Worm (Caenorhabditis elegans) whole organism, L4 larva: ENCODE results near the gene W01C8.1.

Experiments used
- ama-1 ChIP-seq: fragments of 150-350 bp; optimal IDR thresholded peaks from 2 replicates; lab custom pipeline; 2014; ENCODE audit warnings: inconsistent platforms, mixed read lengths
- ces-1 ChIP-seq: fragments of 150-350 bp; sonication (generic microtip); optimal IDR thresholded peaks from 4 replicates; lab custom pipeline; 2014; ENCODE audit warnings: missing biosample characterization, missing genetic modification reagents, missing genetic modification characterization
- dve-1 ChIP-seq: sonication (generic microtip); optimal IDR thresholded peaks from 2 replicates; lab custom pipeline; 2017; ENCODE audit warnings: antibody characterized with exemption, mild to moderate bottlenecking, missing genetic modification characterization, missing compliant biosample characterization; ENCODE audit not compliant: insufficient read depth
- jun-1 ChIP-seq: fragments of 150-350 bp; optimal IDR thresholded peaks from 2 replicates; lab custom pipeline; 2014; ENCODE audit warnings: missing biosample characterization, missing genetic modification reagents, missing genetic modification characterization
- lin-39 ChIP-seq: fragments of 150-350 bp; optimal IDR thresholded peaks from 2 replicates; lab custom pipeline; 2014; ENCODE audit warnings: missing biosample characterization, missing genetic modification reagents, missing genetic modification characterization
- mdl-1 ChIP-seq, 2 experiments: fragments of 150-350 bp in 1 of 2; sonication (generic microtip) in 1 of 2; optimal IDR thresholded peaks; 2 replicates each; lab custom pipeline; 2014 to 2017; ENCODE audit warnings: missing biosample characterization in 2 of 2, missing genetic modification characterization in 2 of 2
- nhr-41 ChIP-seq: fragments of 200-800 bp; sonication (Bioruptor generic); IDR thresholded peaks from 2 replicates; pipeline ENCODE4 v1.3.6; 2022; ENCODE audit warnings: missing genetic modification reagents, missing genetic modification characterization, missing compliant biosample characterization
- nhr-77 ChIP-seq: fragments of 150-350 bp; optimal IDR thresholded peaks from 2 replicates; lab custom pipeline; 2014; ENCODE audit warnings: missing biosample characterization, missing genetic modification characterization
- pha-4 ChIP-seq, 2 experiments: fragments of 150-350 bp in 1 of 2; fragments of 200-800 bp in 1 of 2; sonication (Bioruptor generic) in 1 of 2; IDR thresholded peaks in 1 of 2; optimal IDR thresholded peaks in 1 of 2; 2 replicates each; pipeline versions ENCODE4 v1.3.6 to Lab custom; 2014 to 2022; ENCODE audit warnings: missing genetic modification characterization in 2 of 2, missing genetic modification reagents in 2 of 2, missing biosample characterization in 1 of 2, missing compliant biosample characterization in 1 of 2
- unc-62 ChIP-seq, 3 experiments: fragments of 150-350 bp in 1 of 3; sonication (generic microtip); optimal IDR thresholded peaks in 2 of 3; peaks in 1 of 3; 1 replicate in 1 of 3; 2 replicates in 2 of 3; lab custom pipeline; 2014 to 2017; ENCODE audit warnings: missing biosample characterization in 3 of 3, missing genetic modification characterization in 3 of 3, missing genetic modification reagents in 3 of 3, missing genotype in 1 of 3

- TF ChIP-seq lin-39 (tag; lab: Kevin White, UChicago) (no peak), jun-1 (tag; lab: Kevin White, UChicago) (no peak), ama-1 (lab: Kevin White, UChicago) (no peak), nhr-77 (tag; lab: Kevin White, UChicago) (peak; percentile 1), unc-62 (GFP tag; optimal IDR thresholded peaks at IDR 0.05 in 1 of 2; lab: Kevin White, UChicago) (no peak), unc-62 (tag; optimal IDR thresholded peaks at IDR 0.05; lab: Kevin White, UChicago) (no peak), pha-4 (GFP tag; IDR thresholded peaks at IDR 0.05; lab: Robert Waterston, UW) (no peak), pha-4 (tag; optimal IDR thresholded peaks at IDR 0.05; lab: Kevin White, UChicago) (no peak), ces-1 (GFP tag; lab: Kevin White, UChicago) (no peak), nhr-41 (GFP tag; lab: Robert Waterston, UW) (peak; percentile 42; the same call in 1 of the 2 replicates), dve-1 (peak; percentile 23), mdl-1 (tag; optimal IDR thresholded peaks at IDR 0.05; lab: Kevin White, UChicago) (no peak)
Measured at ce11 chrX:5669733-5670132, 22.5 kb upstream of the W01C8.1 start.
